Worm (Caenorhabditis elegans) whole organism, dauer: Measurements from ENCODE around the gene nep-13.
"Not testable (repeated sequence)": the region's sequence is repeated elsewhere in the genome, so short reads cannot be mapped to it uniquely, and the experiment has no call there.

Source experiments
- unc-62 ChIP-seq: sonication (generic microtip); optimal IDR thresholded peaks from 2 replicates; lab custom pipeline; 2017; ENCODE audit warnings: missing biosample characterization, missing genetic modification reagents, missing genetic modification characterization

Gene nep-13

DNA sequence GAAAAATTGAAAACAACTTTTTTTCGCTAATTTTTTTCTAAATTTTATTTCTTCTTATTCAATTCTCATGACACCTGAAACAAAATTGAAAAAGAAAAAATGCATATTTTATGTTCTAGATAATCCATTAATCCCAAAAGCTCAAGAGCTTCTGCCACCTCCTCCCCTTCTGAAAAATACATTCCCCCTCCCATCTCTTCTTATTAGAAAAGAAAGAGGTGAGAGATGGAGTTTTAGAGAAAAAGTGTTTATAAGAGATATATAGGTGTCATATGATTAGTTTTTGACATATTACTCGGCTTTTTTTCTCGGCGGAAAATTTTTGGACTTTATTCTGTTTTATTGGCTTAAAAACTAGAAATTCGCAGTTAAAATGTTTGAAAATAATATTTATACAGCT is 11.9 kb upstream of the nep-13 start:
- no peak for TF ChIP-seq unc-62 (GFP tag; lab: Kevin White, UChicago)

DNA sequence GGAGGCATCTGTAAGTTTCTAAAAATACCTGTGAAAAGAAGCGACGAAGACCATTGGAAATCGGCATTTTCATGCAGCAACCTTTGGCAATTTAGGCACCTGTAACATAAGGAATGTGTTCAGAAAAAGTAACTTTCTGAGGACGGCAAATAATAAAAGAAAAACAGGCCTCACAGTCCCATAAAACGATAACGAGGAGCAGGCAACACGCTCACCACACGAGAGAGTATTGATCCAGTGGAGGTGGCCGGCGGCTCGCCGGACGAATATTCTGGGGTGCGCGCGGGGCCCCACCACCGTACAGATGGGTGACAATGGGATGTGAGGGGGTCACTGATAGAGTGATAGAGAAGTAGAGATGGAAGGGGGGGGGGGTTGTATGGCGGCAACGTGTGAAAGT is 7.5 kb upstream of the nep-13 start, which contains the start of gene F02E11.3:
TSS of gene F02E11.3 (minus strand) at position 101 of the 400 bp plus-strand sequence.
- TF ChIP-seq unc-62 (GFP tag; lab: Kevin White, UChicago) = no peak

DNA sequence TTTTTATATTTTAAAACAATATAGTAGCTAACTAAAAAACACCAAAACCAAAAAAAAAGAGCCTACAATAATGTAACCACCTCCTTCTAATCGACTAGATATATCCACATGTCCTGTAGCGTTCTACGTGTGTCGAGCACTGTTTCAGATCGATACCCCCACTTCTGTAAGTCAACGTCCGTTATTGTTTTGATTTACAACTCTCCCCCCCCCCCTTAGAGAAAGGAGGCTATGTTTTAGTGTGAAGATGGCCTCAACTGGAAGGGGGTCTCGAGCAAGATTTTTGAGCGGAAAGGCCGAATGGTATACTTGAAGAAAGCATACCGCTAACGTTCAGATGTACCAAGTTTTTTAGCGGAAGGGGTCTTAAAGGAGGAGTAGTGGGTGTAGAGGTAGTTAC is 4.8 kb upstream of the nep-13 start, which contains the start of gene F02E11.4:
TSS of gene F02E11.4 (minus strand) at position 101 of the 400 bp plus-strand sequence.
- TF ChIP-seq unc-62 (GFP tag; lab: Kevin White, UChicago) = no peak

DNA sequence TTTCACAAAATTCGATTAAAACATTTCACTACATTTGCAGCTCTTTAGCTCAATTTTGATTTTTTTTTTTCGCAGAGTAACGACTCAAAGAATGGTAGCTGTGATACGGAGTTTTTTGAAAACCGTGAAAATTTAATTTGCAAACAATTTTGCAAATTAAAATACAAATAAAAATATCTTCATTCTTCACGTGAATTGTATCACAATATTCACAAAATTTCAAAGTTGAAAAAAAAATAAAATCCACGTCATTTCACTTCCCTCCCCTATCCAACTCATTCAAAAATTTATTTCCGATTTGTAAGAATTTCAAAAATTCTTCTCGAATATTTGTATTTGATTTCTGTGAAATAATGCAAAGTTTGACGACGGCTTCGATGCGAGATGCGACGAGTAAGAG is 3.8 kb upstream of the nep-13 start, which contains the start of gene wht-4:
TSS of gene wht-4 (plus strand) at position 301 of the 400 bp plus-strand sequence.
- no peak for TF ChIP-seq unc-62 (GFP tag; lab: Kevin White, UChicago)

DNA sequence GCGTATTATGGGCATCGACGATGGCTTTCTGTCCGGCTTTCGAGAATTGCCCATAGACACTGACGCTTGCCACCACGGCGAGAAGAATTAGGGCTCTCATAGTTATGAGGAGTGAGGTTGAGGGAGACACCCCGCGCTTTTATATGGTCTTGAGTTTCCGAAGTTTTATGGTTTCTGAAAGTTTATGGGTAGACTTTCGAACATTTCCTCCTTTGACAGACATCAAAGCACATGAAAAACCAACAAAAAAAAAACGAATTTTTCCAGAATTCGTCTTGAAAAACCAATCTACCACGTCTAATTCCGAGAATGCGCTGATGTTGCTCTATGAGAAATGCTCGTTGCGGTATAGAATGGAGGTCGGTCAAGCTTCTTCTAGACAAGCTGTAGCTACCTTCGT is 2.1 kb downstream of the nep-13 start, which contains the start of gene scl-15:
TSS of gene scl-15 (minus strand) at position 101 of the 400 bp plus-strand sequence.
- TF ChIP-seq unc-62 (GFP tag; lab: Kevin White, UChicago) = no peak

DNA sequence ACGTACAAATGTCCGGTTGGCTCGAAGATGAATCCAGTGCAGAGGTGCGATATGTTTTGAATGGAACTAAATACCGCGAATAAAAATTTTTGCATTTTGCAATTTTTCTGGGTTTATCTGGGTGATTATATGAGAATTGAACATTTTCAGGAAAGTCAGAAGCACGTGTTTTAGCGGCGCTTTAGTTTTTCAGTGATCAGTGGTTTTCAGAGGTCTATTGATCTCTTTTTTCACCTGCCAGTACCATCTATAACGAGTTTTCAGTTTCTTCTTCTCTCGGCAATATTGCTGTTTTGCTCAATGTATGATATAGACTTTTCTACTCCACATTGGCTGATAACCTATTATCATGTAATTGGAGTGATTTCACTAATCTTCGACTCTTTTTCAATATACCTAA is 4.6 kb downstream of the nep-13 start, which contains the start of gene sri-63:
TSS of gene sri-63 (plus strand) at position 301 of the 400 bp plus-strand sequence.
- no peak for TF ChIP-seq unc-62 (GFP tag; lab: Kevin White, UChicago)

DNA sequence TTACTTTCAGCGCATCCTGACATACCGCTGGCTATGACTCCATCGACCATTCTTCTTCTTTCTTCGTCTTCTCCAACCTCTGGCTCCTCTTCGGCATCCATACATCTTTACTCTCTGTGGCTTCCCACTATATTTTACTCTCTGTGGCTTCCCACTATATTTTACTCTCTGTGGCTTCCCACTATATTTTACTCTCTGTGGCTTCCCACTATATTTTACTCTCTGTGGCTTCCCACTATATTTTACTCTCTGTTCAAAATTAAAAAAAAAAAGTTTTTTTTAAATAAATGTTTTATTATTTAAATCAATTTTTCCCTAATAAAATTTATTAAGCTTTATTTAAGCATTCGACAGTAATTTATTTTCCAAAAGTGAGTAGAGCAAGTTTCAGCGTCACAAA is 8.1 kb downstream of the nep-13 start, which contains the start of gene F39E9.14:
TSS of gene F39E9.14 (minus strand) at position 101 of the 400 bp plus-strand sequence.
- TF ChIP-seq unc-62 (GFP tag; lab: Kevin White, UChicago) = not testable (repeated sequence)

DNA sequence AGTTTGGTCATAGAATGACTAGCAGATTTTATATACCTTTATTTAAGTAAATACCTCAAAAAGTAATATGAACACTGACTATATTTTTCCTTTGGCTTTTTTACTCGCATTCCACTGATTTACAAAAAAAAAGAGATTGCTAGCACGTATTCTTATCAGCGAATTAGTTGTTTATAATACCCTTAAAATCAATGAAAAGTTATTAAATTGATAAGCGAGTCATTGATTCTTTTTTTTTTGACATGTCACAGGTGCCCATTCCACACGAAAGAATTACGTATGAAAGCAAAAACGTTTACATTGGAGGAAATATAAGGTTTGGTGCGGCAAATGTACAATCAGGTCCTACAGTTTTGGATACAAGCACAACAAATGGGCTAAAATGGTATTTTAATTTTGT is 12.7 kb downstream of the nep-13 start, which contains the start of gene btb-17:
TSS of gene btb-17 (plus strand) at position 213 of the 400 bp plus-strand sequence.
- no peak for TF ChIP-seq unc-62 (GFP tag; lab: Kevin White, UChicago)

DNA sequence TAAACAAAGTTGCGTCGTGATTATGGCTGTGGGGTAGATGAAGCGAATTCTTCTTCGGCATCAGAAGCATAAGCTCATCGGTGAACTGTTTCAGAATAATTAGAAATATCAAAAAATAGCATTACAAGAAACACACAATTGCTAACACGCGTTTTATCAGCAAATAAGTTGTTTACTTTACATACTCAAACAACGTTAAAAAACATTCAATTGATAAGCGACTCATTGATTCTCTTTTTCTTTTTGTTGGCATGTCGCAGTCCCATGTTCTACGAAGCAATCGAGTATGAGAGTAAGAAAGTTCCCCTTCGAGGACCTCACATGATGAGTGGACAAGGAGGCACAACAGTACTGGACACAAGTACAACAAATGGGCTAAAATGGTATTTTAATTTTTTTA is 14.2 kb downstream of the nep-13 start, which contains the start of gene btb-16:
TSS of gene btb-16 (plus strand) at position 240 of the 400 bp plus-strand sequence.
- TF ChIP-seq unc-62 (GFP tag; lab: Kevin White, UChicago) = no peak

DNA sequence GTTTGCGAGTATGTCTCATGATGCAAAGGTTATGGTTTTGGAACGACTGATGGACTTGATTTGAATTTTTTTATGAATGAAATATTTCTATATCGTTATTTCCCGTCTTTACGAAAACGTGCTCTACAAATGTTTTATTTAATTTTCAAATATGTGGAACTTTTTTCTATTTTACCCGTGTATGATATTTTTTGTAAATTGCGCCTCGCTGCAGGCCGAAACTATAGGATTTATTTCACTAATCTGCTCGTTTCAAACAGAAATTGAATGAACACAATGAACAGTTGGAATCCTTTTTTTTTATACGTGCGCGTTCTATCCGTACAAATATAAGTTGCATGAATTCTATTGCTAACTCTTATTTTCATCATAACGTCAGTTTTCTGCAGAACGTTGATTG is 15.5 kb downstream of the nep-13 start, which contains the start of gene btb-18:
TSS of gene btb-18 (plus strand) at position 301 of the 400 bp plus-strand sequence.
- no peak for TF ChIP-seq unc-62 (GFP tag; lab: Kevin White, UChicago)

DNA sequence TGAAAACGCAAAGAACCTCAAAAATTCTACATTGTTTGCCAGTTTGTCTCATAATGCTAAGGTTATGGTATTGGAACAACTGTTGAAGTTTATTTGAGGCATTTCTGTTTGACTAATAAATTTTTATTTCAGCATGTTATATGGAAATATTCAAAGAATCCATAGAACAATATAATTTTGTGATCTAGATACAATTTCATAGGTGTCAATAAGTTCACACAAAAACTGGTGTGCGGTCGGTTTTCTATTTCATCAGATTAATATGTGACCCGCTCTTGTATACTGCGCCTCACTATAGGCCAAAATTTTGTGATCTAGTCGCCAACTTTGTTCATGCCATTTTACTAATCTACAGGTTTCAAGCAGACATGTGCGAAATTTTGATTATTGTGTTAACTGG is 17.0 kb downstream of the nep-13 start, which contains the start of gene btb-22:
TSS of gene btb-22 (plus strand) at position 301 of the 400 bp plus-strand sequence.
- TF ChIP-seq unc-62 (GFP tag; lab: Kevin White, UChicago) = no peak

DNA sequence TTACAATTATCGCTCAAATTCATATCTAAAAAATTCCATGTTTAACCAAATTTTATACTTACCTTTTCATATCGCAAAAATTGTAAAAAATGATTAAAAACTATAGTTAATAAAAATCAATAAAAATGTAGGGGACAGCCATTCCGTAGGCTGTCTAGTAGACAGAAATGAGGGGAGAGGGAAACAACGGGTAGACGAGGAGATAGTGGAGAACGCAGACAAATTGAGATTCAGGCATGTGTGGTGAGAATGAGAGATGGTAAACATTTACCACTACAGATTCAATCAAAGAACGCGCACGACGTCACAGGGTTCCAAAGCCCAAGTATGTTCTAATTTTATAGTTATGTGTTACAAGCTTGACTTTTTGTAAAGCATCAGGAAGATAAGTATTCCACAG is 21.1 kb downstream of the nep-13 start:
- TF ChIP-seq unc-62 (GFP tag; lab: Kevin White, UChicago) = no peak

DNA sequence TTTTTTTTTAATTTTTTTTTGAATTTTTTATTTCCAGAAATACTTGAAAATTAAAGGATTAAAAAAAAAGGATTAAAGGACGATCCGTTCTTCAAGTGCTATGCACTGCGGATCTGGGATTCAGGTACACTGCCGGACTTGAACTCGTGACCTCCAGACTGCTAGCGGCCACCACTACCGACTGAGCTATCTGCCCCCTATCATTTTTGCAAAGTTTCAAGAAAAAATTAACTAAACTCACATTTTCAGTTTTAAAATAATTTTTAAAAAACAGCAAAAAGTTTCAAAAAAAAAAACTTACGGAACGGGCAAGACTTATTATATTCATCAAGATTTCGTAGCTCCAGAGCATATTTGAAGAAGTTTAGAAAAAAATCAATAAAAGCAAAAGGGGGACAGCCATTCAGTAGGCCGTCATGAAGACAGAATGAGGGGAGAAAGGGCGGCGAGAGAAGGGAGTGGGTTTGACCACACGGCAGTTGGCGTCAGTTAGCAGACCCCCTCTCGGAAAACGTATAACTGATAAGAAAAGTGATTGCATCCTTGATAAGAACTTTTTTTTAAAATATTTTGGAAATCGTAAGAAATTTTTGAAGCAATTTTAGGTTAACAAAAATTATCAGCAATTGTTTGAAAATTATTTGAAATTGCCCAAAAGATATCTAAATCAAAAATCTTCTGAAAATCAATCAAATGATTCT is 28.7 kb downstream of the nep-13 start:
- no peak for TF ChIP-seq unc-62 (GFP tag; lab: Kevin White, UChicago)

DNA sequence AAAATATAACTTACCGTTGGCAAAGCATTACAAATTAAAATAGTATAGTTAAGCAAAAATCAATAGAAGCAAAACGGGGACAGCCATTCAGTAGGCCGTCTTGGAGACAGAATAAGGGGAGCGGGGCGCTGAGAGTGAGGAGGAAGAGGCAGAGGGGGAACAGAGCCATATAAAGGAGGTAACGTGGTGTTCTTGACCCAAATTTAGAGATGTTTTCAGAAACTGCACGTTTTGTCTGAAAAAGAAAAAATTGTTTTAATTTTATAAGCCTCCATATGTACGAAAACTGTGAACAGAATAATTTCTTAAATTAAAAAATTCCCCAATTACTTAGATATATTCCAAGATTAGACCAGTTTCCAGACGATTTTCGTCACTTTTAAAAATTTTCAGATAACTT is 31.0 kb downstream of the nep-13 start, which contains the start of gene F39E9.6:
TSS of gene F39E9.6 (minus strand) at position 101 of the 400 bp plus-strand sequence.
- TF ChIP-seq unc-62 (GFP tag; lab: Kevin White, UChicago) = no peak

DNA sequence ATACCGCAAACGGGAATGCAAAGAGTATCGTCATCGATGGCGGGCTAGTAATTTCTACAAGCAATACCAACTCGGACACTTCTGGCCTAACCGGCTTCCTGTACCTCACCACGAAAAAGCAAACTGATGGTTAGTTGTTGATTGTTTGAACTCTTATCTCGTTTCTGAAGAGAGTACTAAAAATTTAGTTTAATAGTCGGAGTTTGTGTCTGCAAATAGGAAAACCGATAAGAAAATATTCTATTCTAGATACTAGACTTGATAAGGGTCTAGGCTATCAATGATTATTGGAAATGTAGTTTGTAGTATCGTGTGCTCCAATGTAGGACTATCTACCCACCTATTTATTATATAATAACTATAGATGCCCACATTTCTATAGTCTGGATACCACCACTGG is 36.4 kb downstream of the nep-13 start:
- TF ChIP-seq unc-62 (GFP tag; lab: Kevin White, UChicago) = no peak

DNA sequence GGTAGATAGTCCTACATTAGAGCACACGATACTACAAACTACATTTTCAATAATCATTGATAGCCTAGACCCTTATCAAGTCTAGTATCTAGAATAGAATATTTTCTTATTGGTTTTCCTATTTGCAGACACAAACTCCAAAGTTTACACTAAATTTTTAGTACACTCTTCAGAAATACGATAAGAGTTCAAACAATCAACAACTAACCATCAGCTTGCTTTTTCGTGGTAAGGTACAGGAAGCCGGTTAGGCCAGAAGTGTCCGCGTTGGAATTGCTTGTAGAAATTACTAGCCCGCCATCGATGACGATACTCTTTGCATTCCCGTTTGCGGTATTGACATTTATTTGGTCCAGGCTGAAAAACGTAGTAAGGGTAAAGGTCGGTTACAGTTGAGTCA is 39.8 kb downstream of the nep-13 start, which contains the start of gene Y46D2A.1:
TSS of gene Y46D2A.1 (plus strand) at position 301 of the 400 bp plus-strand sequence.
- TF ChIP-seq unc-62 (GFP tag; lab: Kevin White, UChicago) = no peak
